Fruit fly (Drosophila melanogaster): ENCODE data around the gene MED17.

Gene MED17

dm6 chr3R:18215300-18215699 lies 26.4 kb downstream of the MED17 start (continued):
- TF ChIP-seq CG15514 (GFP tag; optimal IDR thresholded peaks at IDR 0.05) (peak; percentile 69), CG6791 (GFP tag; IDR thresholded peaks at IDR 0.05; ENCODE audit: partially characterized antibody) (peak; percentile 67), CG10431 (GFP tag; optimal IDR thresholded peaks at IDR 0.05) (no peak), CG9609 (GFP tag; optimal IDR thresholded peaks at IDR 0.05) (peak; percentile 26), vnd (GFP tag; IDR thresholded peaks at IDR 0.05; ENCODE audit: partially characterized antibody) (peak; percentile 53; the same call in 2 of the 3 replicates), Ets97D (GFP tag; optimal IDR thresholded peaks at IDR 0.05) (peak; percentile 50), CG6654 (GFP tag; optimal IDR thresholded peaks at IDR 0.05) (no peak)

- TF ChIP-seq Oli (tag; optimal IDR thresholded peaks at IDR 0.05) (no peak), lola (GFP tag; optimal IDR thresholded peaks at IDR 0.05) (no peak), pzg (GFP tag; optimal IDR thresholded peaks at IDR 0.05) (peak; percentile 1), Usf (GFP tag; optimal IDR thresholded peaks at IDR 0.05) (no peak), Dref (GFP tag; IDR thresholded peaks at IDR 0.05) (no peak), pita (GFP tag; optimal IDR thresholded peaks at IDR 0.05) (no peak), oc (tag; optimal IDR thresholded peaks at IDR 0.05) (no peak), MBD-R2 (GFP tag; IDR thresholded peaks at IDR 0.05) (0 out of 2 replicates have a peak, but pooled peaks have one; percentile 36), CG14014 (GFP tag; IDR thresholded peaks at IDR 0.05) (no peak), CG17385 (GFP tag; optimal IDR thresholded peaks at IDR 0.05) (peak; percentile 53), zfh1 (GFP tag; IDR thresholded peaks at IDR 0.05) (no peak), Dp (GFP tag; optimal IDR thresholded peaks at IDR 0.05) (peak; percentile 36), esg (GFP tag; conservative IDR thresholded peaks at IDR 0.05) (no peak), ase (GFP tag; IDR thresholded peaks at IDR 0.05) (no peak), ci (GFP tag; IDR thresholded peaks at IDR 0.05) (no peak), sd (tag; optimal IDR thresholded peaks at IDR 0.05) (no peak), Rfx (GFP tag; IDR thresholded peaks at IDR 0.05) (no peak), bowl (GFP tag; IDR thresholded peaks at IDR 0.05) (no peak), D (optimal IDR thresholded peaks at IDR 0.05) (no peak), D (GFP tag; optimal IDR thresholded peaks at IDR 0.05) (no peak), ara (GFP tag; IDR thresholded peaks at IDR 0.05) (0 out of 2 replicates have a peak, but pooled peaks have one; percentile 12), bab2 (GFP tag; optimal IDR thresholded peaks at IDR 0.05) (no peak), Camta (GFP tag; optimal IDR thresholded peaks at IDR 0.05) (no peak), gem (tag; optimal IDR thresholded peaks at IDR 0.05) (no peak), unc-4 (GFP tag; IDR thresholded peaks at IDR 0.05; ENCODE audit: partially characterized antibody) (peak; percentile 16; the same call in 1 of the 2 replicates), CTCF (GFP tag; optimal IDR thresholded peaks at IDR 0.05) (no peak), E2f2 (GFP tag; IDR thresholded peaks at IDR 0.05) (peak; percentile 14), CG10654 (GFP tag; optimal IDR thresholded peaks at IDR 0.05) (no peak), Med (GFP tag) (no peak), Neu2 (GFP tag; optimal IDR thresholded peaks at IDR 0.05; ENCODE audit: borderline replicate concordance) (no peak), Ets65A (GFP tag) (peak; percentile 95), nerfin-2 (GFP tag; IDR thresholded peaks at IDR 0.05; ENCODE audit: partially characterized antibody) (0 out of 2 replicates have a peak, but pooled peaks have one; percentile 34), MESR4 (GFP tag; optimal IDR thresholded peaks at IDR 0.05) (peak; percentile 10), peb (GFP tag; IDR thresholded peaks at IDR 0.05) (no peak), CG16815 (GFP tag; optimal IDR thresholded peaks at IDR 0.05) (no peak), ro (GFP tag; IDR thresholded peaks at IDR 0.05) (no peak), sug (tag; optimal IDR thresholded peaks at IDR 0.05) (no peak), rib (GFP tag; IDR thresholded peaks at IDR 0.05) (no peak), ewg (GFP tag; optimal IDR thresholded peaks at IDR 0.05) (peak; percentile 92), CG18619 (GFP tag; optimal IDR thresholded peaks at IDR 0.05) (no peak), BEAF-32 (GFP tag; optimal IDR thresholded peaks at IDR 0.05) (peak; percentile 30), CG2120 (GFP tag; optimal IDR thresholded peaks at IDR 0.05) (no peak), CG3281 (GFP tag; optimal IDR thresholded peaks at IDR 0.05) (no peak), B-H1 (GFP tag; IDR thresholded peaks at IDR 0.05) (no peak)
Observed at dm6 chr3R:18215900-18216299, 27.0 kb downstream of the MED17 start, which contains the start of gene CG14314. CG14314 (plus strand) TSS chr3R:18216142.
